Worm (Caenorhabditis elegans): ENCODE measurements around the gene Y55F3BR.11.

The Y55F3BR.11 gene

ce11 chrIV:866828-867270, 11.8 kb downstream of the Y55F3BR.11 start (continued):
- TF ChIP-seq set-16 (GFP tag; IDR thresholded peaks at IDR 0.05), result peak; percentile 60; the same call in 1 of the 2 replicates
- TF ChIP-seq zfp-3 (GFP tag; conservative IDR thresholded peaks at IDR 0.05), result 0 out of 2 replicates have a peak, but pooled peaks have one; percentile 36
- no peak for TF ChIP-seq egl-27 (tag; optimal IDR thresholded peaks at IDR 0.05)
- TF ChIP-seq Y5F2A.4 (GFP tag; optimal IDR thresholded peaks at IDR 0.05), result peak; percentile 36
- peak; percentile 24 for TF ChIP-seq R02D3.7 (tag; optimal IDR thresholded peaks at IDR 0.05)
- TF ChIP-seq mes-2 (tag; optimal IDR thresholded peaks at IDR 0.05; ENCODE audit: poor library complexity, severe bottlenecking), result peak; percentile 82
- peak; percentile 94 for TF ChIP-seq dve-1 (tag; optimal IDR thresholded peaks at IDR 0.05; ENCODE audit: insufficient read depth)
- peak; percentile 67 for TF ChIP-seq hlh-30 (tag; optimal IDR thresholded peaks at IDR 0.05; ENCODE audit: insufficient read depth)
- peak; percentile 70 for TF ChIP-seq vab-7 (GFP tag; IDR thresholded peaks at IDR 0.05)
- no peak for TF ChIP-seq lin-39 (tag; optimal IDR thresholded peaks at IDR 0.05)
- TF ChIP-seq daf-12 (tag; optimal IDR thresholded peaks at IDR 0.05), result no peak
- no peak for TF ChIP-seq skn-1 (tag; optimal IDR thresholded peaks at IDR 0.05)
- TF ChIP-seq unc-130 (GFP tag; optimal IDR thresholded peaks at IDR 0.05), result peak; percentile 95
- TF ChIP-seq ceh-44 (GFP tag; IDR thresholded peaks at IDR 0.05), result peak; percentile 47; the same call in 1 of the 2 replicates
- no peak for TF ChIP-seq ZK546.5 (tag; optimal IDR thresholded peaks at IDR 0.05)
- TF ChIP-seq F49E8.2 (tag; optimal IDR thresholded peaks at IDR 0.05; ENCODE audit: borderline replicate concordance), result peak; percentile 96
- peak; percentile 2 for TF ChIP-seq nhr-77 (tag; optimal IDR thresholded peaks at IDR 0.05)
- TF ChIP-seq ztf-11 (tag; optimal IDR thresholded peaks at IDR 0.05), result no peak
- peak; percentile 72 for TF ChIP-seq egl-43 (GFP tag; IDR thresholded peaks at IDR 0.05)
- no peak for TF ChIP-seq zag-1 (tag; optimal IDR thresholded peaks at IDR 0.05)
- TF ChIP-seq fos-1 (tag; optimal IDR thresholded peaks at IDR 0.05), result no peak
- no peak for TF ChIP-seq cey-2 (tag; optimal IDR thresholded peaks at IDR 0.05; ENCODE audit: borderline replicate concordance, insufficient read depth)
- TF ChIP-seq D1046.2 (GFP tag; IDR thresholded peaks at IDR 0.05), result 0 out of 2 replicates have a peak, but pooled peaks have one; percentile 56
- TF ChIP-seq snpc-4 (tag; optimal IDR thresholded peaks at IDR 0.05), result peak; percentile 96
- TF ChIP-seq lin-29 (GFP tag; IDR thresholded peaks at IDR 0.05), result no peak
- no peak for TF ChIP-seq aly-2 (tag; optimal IDR thresholded peaks at IDR 0.05)
- no peak for TF ChIP-seq ceh-28 (tag; optimal IDR thresholded peaks at IDR 0.05)
- TF ChIP-seq mdl-1 (tag; optimal IDR thresholded peaks at IDR 0.05), result peak in 1 of 2 experiments; percentile 11
- TF ChIP-seq hlh-11 (tag; optimal IDR thresholded peaks at IDR 0.05), result peak; percentile 80
- TF ChIP-seq ctbp-1 (GFP tag; IDR thresholded peaks at IDR 0.05), result peak; percentile 73
- TF ChIP-seq arid-1 (GFP tag; conservative IDR thresholded peaks at IDR 0.05), result peak; percentile 74; the same call in 1 of the 2 replicates
- TF ChIP-seq jun-1 (tag; optimal IDR thresholded peaks at IDR 0.05), result peak; percentile 37
- TF ChIP-seq unc-39 (tag; optimal IDR thresholded peaks at IDR 0.05), result no peak
- peak; percentile 45 for TF ChIP-seq nhr-28 (tag; optimal IDR thresholded peaks at IDR 0.05)

DNA sequence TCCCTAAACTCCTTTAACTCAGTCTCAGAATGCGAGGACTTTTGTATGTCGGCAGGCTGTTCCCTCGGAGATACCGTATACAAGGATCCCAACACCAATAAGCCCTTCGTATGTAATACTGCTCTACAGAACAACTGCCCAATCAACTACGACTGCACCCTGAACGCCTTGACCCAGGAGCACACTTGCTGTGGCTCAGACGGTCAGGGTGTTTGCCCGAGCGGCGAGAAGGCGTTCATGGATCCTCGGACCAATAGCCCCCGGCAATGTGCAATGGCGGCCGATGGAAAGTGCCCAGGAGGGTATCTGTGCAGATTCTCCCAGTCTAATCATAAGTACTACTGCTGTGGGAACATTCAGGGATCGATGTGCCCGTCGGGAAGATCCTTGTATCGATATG, 13.7 kb downstream of the Y55F3BR.11 start:
- TF ChIP-seq set-16 (GFP tag; IDR thresholded peaks at IDR 0.05) (peak; percentile 56; the same call in 1 of the 2 replicates), cey-2 (tag; optimal IDR thresholded peaks at IDR 0.05; ENCODE audit: borderline replicate concordance, insufficient read depth) (no peak)

DNA sequence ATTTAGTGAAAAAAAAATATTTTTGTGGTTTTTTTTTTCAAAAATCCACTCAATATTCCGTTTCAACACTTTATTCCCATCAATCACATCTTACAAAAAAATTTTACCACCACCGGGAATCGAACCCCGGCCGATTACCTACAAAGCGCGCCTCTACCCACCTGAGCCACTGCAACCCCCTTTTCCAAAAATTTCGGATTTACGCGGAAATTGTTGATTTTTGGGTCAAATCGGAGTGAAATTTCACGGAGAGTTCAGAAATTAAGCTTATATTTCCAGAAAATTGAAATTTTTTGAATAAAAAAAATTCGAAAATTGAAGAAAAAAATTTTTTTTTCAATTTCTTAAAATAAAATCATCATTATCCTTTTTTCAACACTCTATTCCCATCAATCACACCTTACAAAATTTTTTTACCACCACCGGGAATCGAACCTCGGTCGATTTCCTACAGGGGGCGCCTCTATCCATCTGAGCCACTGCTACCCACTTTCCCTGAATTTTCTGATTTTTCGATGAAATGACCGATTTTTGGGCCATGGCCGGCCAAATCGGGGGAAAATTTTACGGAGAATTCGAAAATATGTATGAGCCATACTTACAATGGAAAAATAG, 18.3 kb downstream of the Y55F3BR.11 start:
- TF ChIP-seq lin-15B (tag; optimal IDR thresholded peaks at IDR 0.05), result no peak
- peak; percentile 30; the same call in 1 of the 2 replicates for TF ChIP-seq lin-38 (GFP tag; IDR thresholded peaks at IDR 0.05)
